Worm (Caenorhabditis elegans) whole organism, early embryonic: ENCODE data around the gene F56A11.5.
A peak's percentile ranks its signal among the peaks of the same experiment; 100 is the strongest.

Source experiments
- B0310.2 ChIP-seq: sonication (generic microtip); optimal IDR thresholded peaks from 2 replicates; lab custom pipeline; 2016; ENCODE audit warnings: mild to moderate bottlenecking, missing genetic modification characterization, missing compliant biosample characterization
- F13C5.2 ChIP-seq: sonication (generic microtip); optimal IDR thresholded peaks from 2 replicates; lab custom pipeline; 2017; ENCODE audit warnings: mild to moderate bottlenecking, missing genetic modification characterization, inconsistent platforms, missing compliant biosample characterization
- aly-1 ChIP-seq: sonication (generic microtip); optimal IDR thresholded peaks from 2 replicates; lab custom pipeline; 2016; ENCODE audit warnings: missing genetic modification characterization, missing compliant biosample characterization
- ama-1 ChIP-seq: fragments of 150-350 bp; optimal IDR thresholded peaks from 2 replicates; lab custom pipeline; 2014
- ceh-13 ChIP-seq: fragments of 200-800 bp; sonication (Bioruptor generic); optimal IDR thresholded peaks from 2 replicates; lab custom pipeline; 2018; ENCODE audit warnings: mild to moderate bottlenecking, missing genetic modification characterization, missing compliant biosample characterization
- ceh-36 ChIP-seq: sonication (generic microtip); optimal IDR thresholded peaks from 2 replicates; lab custom pipeline; 2016; ENCODE audit warnings: missing genetic modification characterization, inconsistent platforms, missing compliant biosample characterization
- ets-7 ChIP-seq: sonication (generic microtip); optimal IDR thresholded peaks from 2 replicates; lab custom pipeline; 2016; ENCODE audit warnings: missing genotype, missing genetic modification characterization, missing compliant biosample characterization
- flt-1 ChIP-seq: fragments of 200-800 bp; sonication (Bioruptor generic); IDR thresholded peaks from 2 replicates; pipeline ENCODE4 v1.3.6; 2022; ENCODE audit warnings: missing genetic modification characterization, missing compliant biosample characterization
- hmbx-1 ChIP-seq: sonication (generic microtip); optimal IDR thresholded peaks from 2 replicates; lab custom pipeline; 2016; ENCODE audit warnings: mild to moderate bottlenecking, missing genetic modification characterization, missing compliant biosample characterization
- hmg-4 ChIP-seq: fragments of 200-800 bp; sonication (Bioruptor generic); optimal IDR thresholded peaks from 2 replicates; lab custom pipeline; 2018; ENCODE audit warnings: mild to moderate bottlenecking, missing genetic modification characterization, missing compliant biosample characterization
- hnd-1 ChIP-seq: sonication (generic microtip); optimal IDR thresholded peaks from 2 replicates; lab custom pipeline; 2016; ENCODE audit warnings: missing genetic modification characterization, missing compliant biosample characterization
- pes-1 ChIP-seq: fragments of 200-800 bp; sonication (Bioruptor generic); IDR thresholded peaks from 2 replicates; pipeline ENCODE4 v1.3.6; 2022; ENCODE audit warnings: missing genetic modification reagents, missing genetic modification characterization, missing compliant biosample characterization
- scrt-1 ChIP-seq: fragments of 200-800 bp; sonication (Bioruptor generic); IDR thresholded peaks from 2 replicates; pipeline ENCODE4 v1.3.6; 2022; ENCODE audit warnings: missing genetic modification characterization, missing compliant biosample characterization
- sea-1 ChIP-seq: fragments of 200-800 bp; sonication (Bioruptor generic); conservative IDR thresholded peaks from 2 replicates; pipeline ENCODE4 v1.3.6; 2022; ENCODE audit warnings: missing genetic modification characterization, missing compliant biosample characterization
- tbx-11 ChIP-seq: fragments of 200-800 bp; sonication (Bioruptor generic); IDR thresholded peaks from 2 replicates; pipeline ENCODE4 v1.3.6; 2022; ENCODE audit warnings: missing genetic modification characterization, missing compliant biosample characterization
- tbx-37 ChIP-seq: fragments of 200-800 bp; sonication (Bioruptor generic); conservative IDR thresholded peaks from 2 replicates; pipeline ENCODE4 v1.3.6; 2022; ENCODE audit warnings: missing genetic modification reagents, missing genetic modification characterization, missing compliant biosample characterization
- tra-4 ChIP-seq: sonication (generic microtip); optimal IDR thresholded peaks from 2 replicates; lab custom pipeline; 2017; ENCODE audit warnings: missing genetic modification characterization, missing compliant biosample characterization

F56A11.5 gene

DNA sequence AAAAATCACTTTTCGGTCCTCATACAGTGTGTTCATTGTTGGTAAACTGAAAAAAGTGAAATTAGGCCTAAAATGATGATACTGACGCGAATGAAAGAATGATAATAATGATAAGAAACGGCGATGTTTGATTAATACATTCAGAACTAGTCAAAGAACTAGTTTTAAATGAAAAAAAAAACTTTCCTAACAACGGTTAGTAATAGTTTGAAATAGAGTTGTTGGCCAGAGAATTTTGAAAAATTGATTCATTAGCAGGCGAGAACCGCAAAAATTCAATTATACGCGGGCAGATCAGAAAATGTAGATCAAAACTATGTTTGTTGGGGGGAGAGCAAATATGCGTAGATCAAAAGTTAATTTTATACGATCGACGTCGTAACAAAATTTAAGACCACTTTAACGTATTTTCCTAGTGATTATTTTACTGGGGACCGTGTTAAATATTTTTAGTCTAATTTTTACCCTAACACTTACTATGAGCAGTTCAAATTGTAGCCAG is at the start of gene F56A11.5:
TSS of gene F56A11.5 (minus strand) at position 51 of the 502 bp plus-strand sequence.
- TF ChIP-seq ceh-36 (tag; lab: Kevin White, UChicago) (no peak), hnd-1 (tag; lab: Kevin White, UChicago) (no peak), ceh-13 (GFP tag; lab: Kevin White, UChicago) (no peak), hmbx-1 (tag; lab: Kevin White, UChicago) (no peak), scrt-1 (GFP tag; lab: Robert Waterston, UW) (no peak), tbx-37 (no peak), B0310.2 (tag; lab: Kevin White, UChicago) (no peak), hmg-4 (GFP tag; lab: Kevin White, UChicago) (no peak), tbx-11 (GFP tag; lab: Robert Waterston, UW) (no peak), pes-1 (GFP tag; lab: Robert Waterston, UW) (no peak)

ce11 chrIV:620324-620723 is 49.7 kb upstream of the F56A11.5 start:
- peak; percentile 63 for TF ChIP-seq ceh-13 (GFP tag; lab: Kevin White, UChicago)
- peak; percentile 81 for TF ChIP-seq F13C5.2
- peak; percentile 61 for TF ChIP-seq tra-4 (tag; lab: Kevin White, UChicago)
- TF ChIP-seq ets-7 (tag; lab: Kevin White, UChicago), result peak; percentile 47
- TF ChIP-seq sea-1 (GFP tag; lab: Robert Waterston, UW), result peak; percentile 86
- peak; percentile 76 for TF ChIP-seq aly-1 (tag; lab: Kevin White, UChicago)
- TF ChIP-seq tbx-11 (GFP tag; lab: Robert Waterston, UW), result peak; percentile 83
- TF ChIP-seq hmg-4 (GFP tag; lab: Kevin White, UChicago), result peak; percentile 61
- no peak for TF ChIP-seq ama-1 (lab: Kevin White, UChicago)
- peak; percentile 62 for TF ChIP-seq hnd-1 (tag; lab: Kevin White, UChicago)
- peak; percentile 29 for TF ChIP-seq hmbx-1 (tag; lab: Kevin White, UChicago)
- TF ChIP-seq ceh-36 (tag; lab: Kevin White, UChicago), result peak; percentile 46
- TF ChIP-seq pes-1 (GFP tag; lab: Robert Waterston, UW), result peak; percentile 89
- peak; percentile 67 for TF ChIP-seq tbx-37
- TF ChIP-seq scrt-1 (GFP tag; lab: Robert Waterston, UW), result peak; percentile 85
- TF ChIP-seq B0310.2 (tag; lab: Kevin White, UChicago), result peak; percentile 27
- TF ChIP-seq flt-1 (GFP tag; lab: Robert Waterston, UW), result peak; percentile 86

ce11 chrIV:619766-620165 is 49.1 kb upstream of the F56A11.5 start:
- TF ChIP-seq hmg-4 (GFP tag; lab: Kevin White, UChicago) (no peak), pes-1 (GFP tag; lab: Robert Waterston, UW) (no peak), F13C5.2 (no peak), flt-1 (GFP tag; lab: Robert Waterston, UW) (no peak), aly-1 (tag; lab: Kevin White, UChicago) (no peak), sea-1 (GFP tag; lab: Robert Waterston, UW) (no peak), ets-7 (tag; lab: Kevin White, UChicago) (no peak), B0310.2 (tag; lab: Kevin White, UChicago) (no peak), ama-1 (lab: Kevin White, UChicago) (no peak), tbx-37 (no peak), scrt-1 (GFP tag; lab: Robert Waterston, UW) (no peak), tbx-11 (GFP tag; lab: Robert Waterston, UW) (no peak), tra-4 (tag; lab: Kevin White, UChicago) (no peak)

DNA sequence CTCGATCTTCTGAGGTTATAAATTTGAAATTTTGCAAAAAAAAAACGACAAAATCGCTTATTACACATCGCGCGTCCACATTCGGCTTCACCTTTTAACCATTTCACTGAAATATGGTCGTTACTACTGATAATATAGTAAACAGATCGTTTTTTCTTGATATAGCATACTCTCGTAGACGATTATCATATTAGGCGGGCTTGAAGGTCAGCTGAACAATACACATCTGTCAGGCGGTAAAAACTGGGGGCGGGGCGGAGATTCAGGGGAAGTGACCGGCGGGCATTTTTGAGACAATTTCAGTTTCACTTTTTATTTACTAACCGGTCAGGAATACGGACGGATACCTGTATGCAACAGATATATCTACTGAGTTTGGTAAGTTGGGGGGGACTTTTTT is 44.6 kb upstream of the F56A11.5 start, which contains the start of gene C18H7.1:
TSS of gene C18H7.1 (plus strand) at position 301 of the 400 bp plus-strand sequence.
- TF ChIP-seq B0310.2 (tag; lab: Kevin White, UChicago) (no peak), tbx-37 (no peak), ceh-36 (tag; lab: Kevin White, UChicago) (no peak), tbx-11 (GFP tag; lab: Robert Waterston, UW) (no peak), ama-1 (lab: Kevin White, UChicago) (no peak), F13C5.2 (no peak), pes-1 (GFP tag; lab: Robert Waterston, UW) (no peak), hmbx-1 (tag; lab: Kevin White, UChicago) (no peak), aly-1 (tag; lab: Kevin White, UChicago) (no peak), sea-1 (GFP tag; lab: Robert Waterston, UW) (no peak), flt-1 (GFP tag; lab: Robert Waterston, UW) (no peak), tra-4 (tag; lab: Kevin White, UChicago) (no peak), ets-7 (tag; lab: Kevin White, UChicago) (no peak), scrt-1 (GFP tag; lab: Robert Waterston, UW) (no peak), hmg-4 (GFP tag; lab: Kevin White, UChicago) (no peak)

ce11 chrIV:613155-613554 is 42.5 kb upstream of the F56A11.5 start:
- TF ChIP-seq ceh-13 (GFP tag; lab: Kevin White, UChicago) (no peak), F13C5.2 (no peak), B0310.2 (tag; lab: Kevin White, UChicago) (no peak), tra-4 (tag; lab: Kevin White, UChicago) (no peak), tbx-11 (GFP tag; lab: Robert Waterston, UW) (no peak), hmg-4 (GFP tag; lab: Kevin White, UChicago) (no peak)

DNA sequence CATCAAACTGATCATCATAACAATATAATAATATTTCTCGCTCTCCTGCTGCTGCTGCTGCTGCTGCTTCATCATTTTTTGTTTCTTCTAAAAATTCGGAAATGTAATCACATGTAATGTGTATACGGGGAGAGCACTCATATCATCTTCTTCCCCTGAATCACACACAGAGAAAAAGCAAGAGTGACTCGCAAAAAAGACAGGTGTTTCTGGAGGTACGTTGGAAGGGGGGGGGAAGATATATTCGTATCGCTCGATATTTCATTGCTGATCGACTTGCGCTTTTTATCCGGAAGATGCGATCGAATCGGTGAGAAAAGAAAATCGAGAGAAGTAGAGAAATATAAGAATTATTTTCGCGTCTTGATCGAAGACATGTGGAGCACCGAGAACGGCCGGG is 37.0 kb upstream of the F56A11.5 start:
- TF ChIP-seq tra-4 (tag; lab: Kevin White, UChicago) (no peak), ama-1 (lab: Kevin White, UChicago) (no peak), pes-1 (GFP tag; lab: Robert Waterston, UW) (no peak)

ce11 chrIV:606055-606454 is 35.4 kb upstream of the F56A11.5 start, which contains the start of gene inx-18:
Gene inx-18, plus strand, starts transcription at chrIV:606355.
- TF ChIP-seq ama-1 (lab: Kevin White, UChicago) (no peak), tbx-37 (no peak), hmg-4 (GFP tag; lab: Kevin White, UChicago) (no peak), tbx-11 (GFP tag; lab: Robert Waterston, UW) (no peak), aly-1 (tag; lab: Kevin White, UChicago) (no peak), ets-7 (tag; lab: Kevin White, UChicago) (no peak)
